Fruit fly (Drosophila melanogaster): ENCODE data around the gene CG18814.

CG18814 gene

dm6 chr3L:16327776-16328175 lies 41.9 kb upstream of the CG18814 start, which contains the start of gene CG13038 (continued):
- TF ChIP-seq CG8290 (GFP tag; optimal IDR thresholded peaks at IDR 0.05) (no peak), CG8290 (tag; optimal IDR thresholded peaks at IDR 0.05) (peak in 1 of 2 experiments; percentile 40), CG32532 (GFP tag; IDR thresholded peaks at IDR 0.05) (peak; percentile 48), Lim3 (GFP tag; IDR thresholded peaks at IDR 0.05) (no peak), CG14441 (GFP tag; IDR thresholded peaks at IDR 0.05) (peak; percentile 57), Hr78 (GFP tag; optimal IDR thresholded peaks at IDR 0.05) (no peak), CG31224 (GFP tag; IDR thresholded peaks at IDR 0.05) (no peak), Hmr (GFP tag; optimal IDR thresholded peaks at IDR 0.05) (no peak), GATAe (GFP tag; conservative IDR thresholded peaks at IDR 0.05) (no peak), YL-1 (GFP tag; optimal IDR thresholded peaks at IDR 0.05) (no peak), CG9609 (GFP tag; optimal IDR thresholded peaks at IDR 0.05) (no peak), Awh (GFP tag; IDR thresholded peaks at IDR 0.05) (no peak), CG12155 (GFP tag; optimal IDR thresholded peaks at IDR 0.05) (no peak), CG16863 (GFP tag; optimal IDR thresholded peaks at IDR 0.05) (no peak), Dref (GFP tag; IDR thresholded peaks at IDR 0.05) (0 out of 2 replicates have a peak, but pooled peaks have one; percentile 13), gem (tag; optimal IDR thresholded peaks at IDR 0.05) (no peak), CG1233 (GFP tag; optimal IDR thresholded peaks at IDR 0.05) (no peak), CG30020 (tag; optimal IDR thresholded peaks at IDR 0.05) (no peak), bowl (GFP tag; IDR thresholded peaks at IDR 0.05) (0 out of 2 replicates have a peak, but pooled peaks have one; percentile 10), klu (GFP tag; IDR thresholded peaks at IDR 0.05) (no peak), Poxn (GFP tag; IDR thresholded peaks at IDR 0.05) (no peak), CG12769 (tag; optimal IDR thresholded peaks at IDR 0.05) (no peak), Fer1 (GFP tag; optimal IDR thresholded peaks at IDR 0.05) (no peak), run (tag; optimal IDR thresholded peaks at IDR 0.05) (no peak), CG6791 (GFP tag; IDR thresholded peaks at IDR 0.05; ENCODE audit: partially characterized antibody) (no peak), Rfx (GFP tag; IDR thresholded peaks at IDR 0.05) (peak; percentile 48; the same call in 1 of the 2 replicates), scrt (GFP tag; optimal IDR thresholded peaks at IDR 0.05) (no peak), chm (GFP tag; IDR thresholded peaks at IDR 0.05) (no peak), CG1792 (GFP tag; optimal IDR thresholded peaks at IDR 0.05) (no peak), CTCF (GFP tag; optimal IDR thresholded peaks at IDR 0.05) (no peak), Rx (GFP tag; IDR thresholded peaks at IDR 0.05) (no peak), CG9437 (GFP tag; optimal IDR thresholded peaks at IDR 0.05) (no peak), sd (tag; optimal IDR thresholded peaks at IDR 0.05) (peak; percentile 26), CG31365 (tag; optimal IDR thresholded peaks at IDR 0.05) (no peak), kni (GFP tag; optimal IDR thresholded peaks at IDR 0.05) (no peak), CG9797 (GFP tag; optimal IDR thresholded peaks at IDR 0.05) (no peak), CG17359 (tag; optimal IDR thresholded peaks at IDR 0.05) (no peak), Dp (GFP tag; optimal IDR thresholded peaks at IDR 0.05) (no peak), C15 (GFP tag; IDR thresholded peaks at IDR 0.05) (no peak), Bgb (GFP tag; IDR thresholded peaks at IDR 0.05; ENCODE audit: partially characterized antibody) (no peak), gro (GFP tag; optimal IDR thresholded peaks at IDR 0.05) (no peak), NC2α (GFP tag; optimal IDR thresholded peaks at IDR 0.05) (no peak), wdn (GFP tag; IDR thresholded peaks at IDR 0.05) (no peak), CG6175 (GFP tag; IDR thresholded peaks at IDR 0.05) (0 out of 3 replicates have a peak, but pooled peaks have one; percentile 23), HLH3B (GFP tag; IDR thresholded peaks at IDR 0.05) (no peak), CG2116 (GFP tag; optimal IDR thresholded peaks at IDR 0.05) (no peak), sqz (GFP tag; optimal IDR thresholded peaks at IDR 0.05) (peak; percentile 6), CG6683 (GFP tag; optimal IDR thresholded peaks at IDR 0.05) (no peak), ATbp (GFP tag; optimal IDR thresholded peaks at IDR 0.05) (no peak), disco-r (GFP tag; optimal IDR thresholded peaks at IDR 0.05) (no peak), CG18599 (GFP tag; optimal IDR thresholded peaks at IDR 0.05) (no peak), da (GFP tag; optimal IDR thresholded peaks at IDR 0.05) (no peak), CG2678 (tag; optimal IDR thresholded peaks at IDR 0.05) (no peak)

All from whole organism, embryonic.